Fruit fly (Drosophila melanogaster): ENCODE results near the gene Nup153.
A peak's percentile ranks its signal among the peaks of the same experiment; 100 is the strongest.

dm6 chrX:16647092-16647632 is 48.1 kb downstream of the Nup153 start:
- TF ChIP-seq pdm3 (GFP tag; optimal IDR thresholded peaks at IDR 0.05), result peak; percentile 49
- TF ChIP-seq CG11902 (GFP tag; optimal IDR thresholded peaks at IDR 0.05), result no peak
- TF ChIP-seq CG9139 (GFP tag; optimal IDR thresholded peaks at IDR 0.05), result no peak
- no peak for TF ChIP-seq CG7368 (GFP tag; optimal IDR thresholded peaks at IDR 0.05)
- peak; percentile 22 for TF ChIP-seq Sox102F (GFP tag; optimal IDR thresholded peaks at IDR 0.05)
